Worm (Caenorhabditis elegans): Measurements from ENCODE around the gene bath-46.

- TF ChIP-seq fos-1 (tag; optimal IDR thresholded peaks at IDR 0.05) (no peak), skn-1 (tag; optimal IDR thresholded peaks at IDR 0.05) (no peak), R02D3.7 (tag; optimal IDR thresholded peaks at IDR 0.05) (no peak), ceh-82 (tag; optimal IDR thresholded peaks at IDR 0.05) (no peak), nhr-12 (tag; optimal IDR thresholded peaks at IDR 0.05) (no peak), unc-39 (tag; optimal IDR thresholded peaks at IDR 0.05) (no peak), ama-1 (optimal IDR thresholded peaks at IDR 0.05) (no peak), unc-62 (GFP tag; optimal IDR thresholded peaks at IDR 0.05) (no peak), ZK546.5 (tag; optimal IDR thresholded peaks at IDR 0.05) (no peak)
These were observed 20.9 kb upstream of the bath-46 start for ce11 chrII:1576772-1577171.
